Worm (Caenorhabditis elegans): Measurements from ENCODE around the gene C14C6.8.

ce11 chrV:576918-577317, 24.0 kb upstream of the C14C6.8 start:
- no peak for TF ChIP-seq pag-3 (tag; optimal IDR thresholded peaks at IDR 0.05; ENCODE audit: borderline replicate concordance)
- no peak for TF ChIP-seq unc-42 (tag; optimal IDR thresholded peaks at IDR 0.05)
- no peak for TF ChIP-seq ceh-48 (tag; optimal IDR thresholded peaks at IDR 0.05)
- TF ChIP-seq ceh-18 (tag; optimal IDR thresholded peaks at IDR 0.05), result no peak
- TF ChIP-seq nhr-232 (tag; optimal IDR thresholded peaks at IDR 0.05), result no peak
- TF ChIP-seq ceh-2 (tag; optimal IDR thresholded peaks at IDR 0.05), result no peak
